Worm (Caenorhabditis elegans) whole organism, L2 larva: ENCODE results near the gene F11D5.6.

Experiments
- mdl-1 ChIP-seq, 2 experiments: fragments of 150-350 bp in 1 of 2; sonication (generic microtip) in 1 of 2; optimal IDR thresholded peaks; 2 replicates each; lab custom pipeline; 2017; ENCODE audit warnings: missing biosample characterization in 2 of 2, missing genetic modification characterization in 2 of 2
- snpc-4 ChIP-seq: fragments of 150-350 bp; optimal IDR thresholded peaks from 2 replicates; lab custom pipeline; 2014; ENCODE audit warnings: missing biosample characterization, missing genetic modification characterization

DNA sequence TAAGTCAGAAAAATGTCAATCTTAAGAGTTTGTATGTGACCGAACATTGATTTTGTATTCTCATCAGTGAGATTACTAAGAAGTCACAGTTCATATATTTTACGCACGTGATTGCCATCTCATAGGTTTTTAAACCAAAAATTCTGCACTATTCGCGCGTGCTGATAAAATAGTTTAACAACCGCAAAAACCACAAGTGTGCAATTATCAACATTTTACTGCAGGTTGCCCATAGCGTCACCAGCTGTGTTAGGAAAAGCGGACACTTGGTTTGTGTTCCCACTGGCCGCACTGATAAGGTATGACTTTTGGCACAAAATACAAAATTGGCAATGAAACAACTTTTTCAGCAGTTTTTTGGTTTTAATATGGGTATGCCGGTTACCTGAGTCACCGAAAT, 35.9 kb downstream of the F11D5.6 start:
- TF ChIP-seq snpc-4: no peak
- TF ChIP-seq mdl-1 (tag; optimal IDR thresholded peaks at IDR 0.05; lab: Kevin White, UChicago): no peak
